Worm (Caenorhabditis elegans): ENCODE data around the gene T24E12.6.
A peak's percentile ranks its signal among the peaks of the same experiment; 100 is the strongest.

Gene T24E12.6

ce11 chrII:3810550-3810949, 49.1 kb upstream of the T24E12.6 start (continued):
- peak; percentile 32; the same call in 1 of the 2 replicates for TF ChIP-seq nhr-19 (GFP tag; conservative IDR thresholded peaks at IDR 0.05)
- no peak for TF ChIP-seq tlp-1 (tag; optimal IDR thresholded peaks at IDR 0.05)
- no peak for TF ChIP-seq lin-13 (GFP tag; optimal IDR thresholded peaks at IDR 0.05)
- no peak for TF ChIP-seq ztf-4 (tag; optimal IDR thresholded peaks at IDR 0.05)
- no peak for TF ChIP-seq fkh-10 (GFP tag; optimal IDR thresholded peaks at IDR 0.05)
- TF ChIP-seq efl-3 (GFP tag; optimal IDR thresholded peaks at IDR 0.05) = no peak
- TF ChIP-seq nhr-11 (tag; optimal IDR thresholded peaks at IDR 0.05) = peak; percentile 19
- TF ChIP-seq unc-98 (GFP tag; IDR thresholded peaks at IDR 0.05) = no peak
- peak; percentile 24 for TF ChIP-seq dsc-1 (tag; optimal IDR thresholded peaks at IDR 0.05)
- TF ChIP-seq C34B4.2 (tag; optimal IDR thresholded peaks at IDR 0.05) = no peak
- TF ChIP-seq sptf-1 (tag; optimal IDR thresholded peaks at IDR 0.05) = no peak
- no peak for TF ChIP-seq ceh-82 (tag; optimal IDR thresholded peaks at IDR 0.05)
- no peak for TF ChIP-seq nhr-12 (tag; optimal IDR thresholded peaks at IDR 0.05)
- TF ChIP-seq nhr-84 (tag; optimal IDR thresholded peaks at IDR 0.05) = no peak
- TF ChIP-seq nhr-28 (tag; optimal IDR thresholded peaks at IDR 0.05) = no peak
- no peak for TF ChIP-seq alr-1 (tag; optimal IDR thresholded peaks at IDR 0.05; ENCODE audit: borderline replicate concordance)
- peak; percentile 25 for TF ChIP-seq nhr-90 (tag; optimal IDR thresholded peaks at IDR 0.05; ENCODE audit: poor library complexity)
- no peak for TF ChIP-seq pqm-1 (tag; optimal IDR thresholded peaks at IDR 0.05)
- no peak for TF ChIP-seq lir-3 (tag; optimal IDR thresholded peaks at IDR 0.05; ENCODE audit: poor library complexity)
- TF ChIP-seq dpl-1 (GFP tag; optimal IDR thresholded peaks at IDR 0.05) = peak in 2 of 3 experiments; percentile 17 to 42
- peak; percentile 59 for TF ChIP-seq mep-1 (tag; optimal IDR thresholded peaks at IDR 0.05)
- no peak for TF ChIP-seq aha-1 (tag; optimal IDR thresholded peaks at IDR 0.05)
- TF ChIP-seq C16A3.4 (tag; optimal IDR thresholded peaks at IDR 0.05) = no peak
- no peak for TF ChIP-seq unc-30 (tag; optimal IDR thresholded peaks at IDR 0.05)
- no peak for TF ChIP-seq hlh-4 (tag; optimal IDR thresholded peaks at IDR 0.05)
- TF ChIP-seq fkh-8 (tag; optimal IDR thresholded peaks at IDR 0.05) = peak; percentile 73
- TF ChIP-seq ztf-11 (tag; optimal IDR thresholded peaks at IDR 0.05) = no peak
- no peak for TF ChIP-seq ceh-88 (GFP tag; IDR thresholded peaks at IDR 0.05)
- TF ChIP-seq snu-23 (GFP tag; optimal IDR thresholded peaks at IDR 0.05) = peak; percentile 51
- no peak for TF ChIP-seq nhr-237 (tag; optimal IDR thresholded peaks at IDR 0.05)
- TF ChIP-seq ceh-8 (GFP tag; optimal IDR thresholded peaks at IDR 0.05) = no peak
- TF ChIP-seq tbx-2 (tag; optimal IDR thresholded peaks at IDR 0.05) = peak; percentile 32
- TF ChIP-seq nhr-20 (tag; optimal IDR thresholded peaks at IDR 0.05) = peak; percentile 53
- TF ChIP-seq F16B12.6 (tag; optimal IDR thresholded peaks at IDR 0.05) = peak; percentile 1
- TF ChIP-seq jun-1 (tag; optimal IDR thresholded peaks at IDR 0.05) = no peak

- TF ChIP-seq lin-15B (tag; optimal IDR thresholded peaks at IDR 0.05) (no peak), lin-14 (GFP tag; optimal IDR thresholded peaks at IDR 0.05) (no peak), lin-39 (tag; optimal IDR thresholded peaks at IDR 0.05) (no peak), vab-15 (tag; optimal IDR thresholded peaks at IDR 0.05) (no peak), snu-23 (GFP tag; optimal IDR thresholded peaks at IDR 0.05) (no peak), nhr-19 (GFP tag; conservative IDR thresholded peaks at IDR 0.05) (no peak), unc-86 (tag; optimal IDR thresholded peaks at IDR 0.05) (no peak)
Observed at ce11 chrII:3808643-3809042, 47.1 kb upstream of the T24E12.6 start.

DNA sequence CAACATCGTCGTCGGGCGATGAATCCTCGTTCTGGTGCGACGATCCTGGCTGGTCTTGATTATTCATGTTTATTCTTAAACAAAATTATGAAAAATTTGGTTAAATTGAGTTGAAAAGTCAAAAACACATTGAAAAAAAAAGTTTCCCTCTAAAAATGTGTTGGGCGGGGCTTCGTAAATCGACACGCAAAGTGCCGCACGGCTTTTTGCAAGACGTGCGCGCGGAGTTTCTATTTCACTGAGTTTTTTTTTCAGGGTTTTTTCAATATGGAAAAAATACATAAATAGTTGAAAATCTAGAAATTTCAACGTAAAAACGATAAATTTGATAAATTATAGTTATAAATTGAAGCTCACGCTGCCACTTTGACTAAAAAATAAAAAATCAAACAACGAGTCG, 46.6 kb upstream of the T24E12.6 start, which contains the start of gene F54D10.5:
F54D10.5 (minus strand) TSS at position 74 of the 400 bp plus-strand sequence.
- TF ChIP-seq ceh-82 (tag; optimal IDR thresholded peaks at IDR 0.05) = peak; percentile 78 to 88 (median 87)
- peak; percentile 37 for TF ChIP-seq jun-1 (tag; optimal IDR thresholded peaks at IDR 0.05)
- TF ChIP-seq snpc-4 (tag; optimal IDR thresholded peaks at IDR 0.05) = peak; percentile 59
- no peak for TF ChIP-seq C34B4.2 (tag; optimal IDR thresholded peaks at IDR 0.05)
- peak; percentile 79 for TF ChIP-seq nhr-20 (tag; optimal IDR thresholded peaks at IDR 0.05)
- TF ChIP-seq zag-1 (tag; optimal IDR thresholded peaks at IDR 0.05) = no peak
- TF ChIP-seq lin-39 (tag; optimal IDR thresholded peaks at IDR 0.05) = peak; percentile 69
- TF ChIP-seq snu-23 (GFP tag; optimal IDR thresholded peaks at IDR 0.05) = peak; percentile 82
- TF ChIP-seq isw-1 (GFP tag; IDR thresholded peaks at IDR 0.05) = peak; percentile 75
- TF ChIP-seq nhr-19 (GFP tag; conservative IDR thresholded peaks at IDR 0.05) = peak; percentile 82
- peak; percentile 91 to 95 for TF ChIP-seq lin-35 (GFP tag; optimal IDR thresholded peaks at IDR 0.05)
- peak; percentile 13 for TF ChIP-seq zip-4 (GFP tag; optimal IDR thresholded peaks at IDR 0.05)
- no peak for TF ChIP-seq ztf-4 (tag; optimal IDR thresholded peaks at IDR 0.05)
- TF ChIP-seq nhr-90 (tag; optimal IDR thresholded peaks at IDR 0.05; ENCODE audit: poor library complexity) = peak; percentile 77
- peak; percentile 88 for TF ChIP-seq skn-1 (tag; optimal IDR thresholded peaks at IDR 0.05)
- peak; percentile 71 for TF ChIP-seq mep-1 (tag; optimal IDR thresholded peaks at IDR 0.05)
- peak; percentile 77 for TF ChIP-seq grh-1 (GFP tag; IDR thresholded peaks at IDR 0.05)
- TF ChIP-seq nhr-76 (tag; optimal IDR thresholded peaks at IDR 0.05) = no peak
- peak; percentile 56 for TF ChIP-seq nhr-11 (tag; optimal IDR thresholded peaks at IDR 0.05)
- TF ChIP-seq elt-3 (tag; optimal IDR thresholded peaks at IDR 0.05) = peak in 1 of 6 experiments; percentile 74
- peak; percentile 81 for TF ChIP-seq xbp-1 (tag; optimal IDR thresholded peaks at IDR 0.05)

Measured in whole organism, L1 larva.